Fruit fly (Drosophila melanogaster): ENCODE data around the gene hd.

The hd gene

DNA sequence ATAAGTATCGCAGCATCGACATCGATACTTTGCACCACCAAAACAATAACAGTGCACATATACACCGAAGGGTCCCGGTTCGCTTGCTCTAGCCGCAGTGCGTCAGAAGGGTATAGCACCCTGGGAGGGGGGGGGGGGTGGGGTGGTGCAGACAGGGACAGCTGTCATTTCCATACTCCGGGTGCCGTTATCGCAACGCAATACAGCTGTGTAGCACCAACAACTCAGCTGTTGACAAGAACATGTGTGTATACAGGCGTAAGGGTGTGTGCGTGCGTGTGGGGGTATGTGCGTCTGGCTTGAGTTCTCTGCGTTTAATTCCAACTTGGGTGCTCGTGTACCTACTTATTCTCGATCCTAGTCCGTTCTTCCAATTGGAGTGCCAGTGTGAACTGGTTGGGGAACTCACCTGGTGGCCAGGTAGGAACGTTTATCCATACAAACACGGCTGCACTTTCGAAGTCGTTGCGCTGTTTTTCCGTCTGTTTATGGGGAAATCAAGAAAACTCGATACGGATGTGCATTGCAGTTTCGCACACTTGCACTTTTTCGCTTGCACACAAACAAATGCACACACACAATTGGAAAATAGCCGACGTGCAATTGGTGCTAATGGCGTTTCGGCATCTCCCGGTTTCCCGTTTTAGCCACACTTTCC is 7.1 kb downstream of the hd start:
- TF ChIP-seq spab (GFP tag; optimal IDR thresholded peaks at IDR 0.05) (peak; percentile 19), CG11294 (GFP tag; IDR thresholded peaks at IDR 0.05) (no peak), vri (GFP tag; optimal IDR thresholded peaks at IDR 0.05) (no peak), Met (GFP tag; optimal IDR thresholded peaks at IDR 0.05) (no peak), topi (GFP tag; optimal IDR thresholded peaks at IDR 0.05) (no peak), achi (GFP tag; optimal IDR thresholded peaks at IDR 0.05) (no peak), CG3919 (GFP tag; optimal IDR thresholded peaks at IDR 0.05) (no peak), lz (GFP tag; optimal IDR thresholded peaks at IDR 0.05) (no peak), CG34406 (GFP tag; optimal IDR thresholded peaks at IDR 0.05) (no peak), Blimp-1 (GFP tag; optimal IDR thresholded peaks at IDR 0.05) (peak; percentile 21), dsx (GFP tag; optimal IDR thresholded peaks at IDR 0.05; ENCODE audit: poor library complexity, severe bottlenecking) (peak; percentile 24), fd85E (GFP tag; optimal IDR thresholded peaks at IDR 0.05) (no peak), Eip78C (GFP tag) (peak; percentile 67), acj6 (GFP tag; optimal IDR thresholded peaks at IDR 0.05) (no peak), CG4318 (GFP tag; optimal IDR thresholded peaks at IDR 0.05) (no peak), CG10631 (GFP tag; optimal IDR thresholded peaks at IDR 0.05) (no peak), Hr38 (GFP tag; optimal IDR thresholded peaks at IDR 0.05) (no peak), Gug (GFP tag; IDR thresholded peaks at IDR 0.05) (no peak), Eip75B (GFP tag; optimal IDR thresholded peaks at IDR 0.05) (no peak), cyc (GFP tag; optimal IDR thresholded peaks at IDR 0.05) (no peak), salr (GFP tag; optimal IDR thresholded peaks at IDR 0.05) (no peak), CG1621 (tag; optimal IDR thresholded peaks at IDR 0.05) (peak; percentile 64), Ets21C (GFP tag; optimal IDR thresholded peaks at IDR 0.05) (no peak), ss (GFP tag; optimal IDR thresholded peaks at IDR 0.05) (peak; percentile 50 to 59), Smox (GFP tag; optimal IDR thresholded peaks at IDR 0.05) (no peak), svp (GFP tag) (no peak), CG32006 (GFP tag; optimal IDR thresholded peaks at IDR 0.05) (no peak), CG6808 (GFP tag; optimal IDR thresholded peaks at IDR 0.05) (peak; percentile 41), CG6276 (GFP tag; optimal IDR thresholded peaks at IDR 0.05) (no peak), fkh (GFP tag; optimal IDR thresholded peaks at IDR 0.05) (peak; percentile 82), CG7368 (GFP tag; optimal IDR thresholded peaks at IDR 0.05) (no peak), CG3032 (tag; optimal IDR thresholded peaks at IDR 0.05) (no peak), CG11902 (GFP tag; optimal IDR thresholded peaks at IDR 0.05) (no peak), CG8119 (GFP tag; IDR thresholded peaks at IDR 0.05) (no peak), eg (GFP tag; IDR thresholded peaks at IDR 0.05) (0 out of 3 replicates have a peak, but pooled peaks have one; percentile 22), esn (GFP tag; optimal IDR thresholded peaks at IDR 0.05) (no peak), net (GFP tag; optimal IDR thresholded peaks at IDR 0.05) (no peak), fd59A (GFP tag; optimal IDR thresholded peaks at IDR 0.05) (no peak), OdsH (GFP tag; optimal IDR thresholded peaks at IDR 0.05) (no peak), CG6163 (GFP tag; IDR thresholded peaks at IDR 0.05) (no peak), Sox15 (GFP tag; optimal IDR thresholded peaks at IDR 0.05) (no peak), CG9139 (GFP tag; optimal IDR thresholded peaks at IDR 0.05) (peak; percentile 69), pdm3 (GFP tag; optimal IDR thresholded peaks at IDR 0.05) (no peak), CG8319 (GFP tag; optimal IDR thresholded peaks at IDR 0.05) (no peak), Lpt (GFP tag; optimal IDR thresholded peaks at IDR 0.05) (no peak), Hr39 (GFP tag; optimal IDR thresholded peaks at IDR 0.05) (no peak), Hr4 (GFP tag; optimal IDR thresholded peaks at IDR 0.05) (no peak), Eip93F (GFP tag; optimal IDR thresholded peaks at IDR 0.05) (no peak), Sox14 (GFP tag; optimal IDR thresholded peaks at IDR 0.05) (no peak), dac (GFP tag; optimal IDR thresholded peaks at IDR 0.05) (no peak), Sox102F (GFP tag; optimal IDR thresholded peaks at IDR 0.05) (no peak), CG6854 (GFP tag; optimal IDR thresholded peaks at IDR 0.05) (no peak)
